Worm (Caenorhabditis elegans) whole organism, L4/young adult: ENCODE data around the gene eif-2Bepsilon.

Source experiments
- W03F9.2 ChIP-seq: fragments of 150-350 bp; optimal IDR thresholded peaks from 2 replicates; lab custom pipeline; 2014; ENCODE audit warnings: missing biosample characterization, missing genetic modification characterization
- dao-5 ChIP-seq: sonication (generic microtip); optimal IDR thresholded peaks from 2 replicates; lab custom pipeline; 2016; ENCODE audit warnings: missing genotype, missing genetic modification characterization, moderate library complexity, missing compliant biosample characterization
- him-1 ChIP-seq: sonication (generic microtip); optimal IDR thresholded peaks from 2 replicates; lab custom pipeline; 2016; ENCODE audit warnings: missing genotype, missing genetic modification reagents, missing genetic modification characterization, missing compliant biosample characterization

- no peak for TF ChIP-seq dao-5
- no peak for TF ChIP-seq W03F9.2 (tag; lab: Kevin White, UChicago)
- TF ChIP-seq him-1 = no peak
These were observed 24.1 kb upstream of the eif-2Bepsilon start, which contains the start of gene vab-9 for ce11 chrII:8637615-8638014.
